Worm (Caenorhabditis elegans) whole organism, L4 larva: ENCODE results near the gene tag-196.

Experiments
- D1046.2 ChIP-seq: fragments of 200-800 bp; sonication (Bioruptor generic); IDR thresholded peaks from 2 replicates; pipeline ENCODE4 v1.3.6; 2022; ENCODE audit warnings: missing genetic modification characterization, missing compliant biosample characterization
- F37D6.2 ChIP-seq: sonication (generic microtip); optimal IDR thresholded peaks from 2 replicates; lab custom pipeline; 2016; ENCODE audit warnings: mild to moderate bottlenecking, missing genetic modification characterization, missing compliant biosample characterization
- F44E2.7 ChIP-seq: fragments of 200-800 bp; sonication (Bioruptor generic); IDR thresholded peaks from 2 replicates; pipeline ENCODE4 v2.1.2; 2022; ENCODE audit warnings: missing genetic modification characterization, missing compliant biosample characterization
- F49E8.2 ChIP-seq: sonication (generic microtip); optimal IDR thresholded peaks from 2 replicates; lab custom pipeline; 2016; ENCODE audit warnings: missing compliant biosample characterization, mild to moderate bottlenecking, missing genetic modification characterization, borderline replicate concordance
- Y48G9A.11 ChIP-seq: fragments of 200-800 bp; sonication (Bioruptor generic); IDR thresholded peaks from 2 replicates; pipeline ENCODE4 v1.3.6; 2022; ENCODE audit warnings: missing genetic modification reagents, missing genetic modification characterization, missing compliant biosample characterization
- aha-1 ChIP-seq: fragments of 150-350 bp; peaks from one replicate; lab custom pipeline; 2014; ENCODE audit warnings: missing biosample characterization, missing genetic modification characterization
- ama-1 ChIP-seq: fragments of 150-350 bp; optimal IDR thresholded peaks from 2 replicates; lab custom pipeline; 2014; ENCODE audit warnings: inconsistent platforms, mixed read lengths
- ceh-28 ChIP-seq: fragments of 150-350 bp; optimal IDR thresholded peaks from 2 replicates; lab custom pipeline; 2014; ENCODE audit warnings: missing biosample characterization, missing genetic modification reagents, missing genetic modification characterization
- cey-2 ChIP-seq: sonication (generic microtip); optimal IDR thresholded peaks from 3 replicates; lab custom pipeline; 2017; ENCODE audit warnings: missing genetic modification characterization, mild to moderate bottlenecking, missing compliant biosample characterization, antibody characterized with exemption, borderline replicate concordance; ENCODE audit not compliant: insufficient read depth
- ctbp-1 ChIP-seq: fragments of 200-800 bp; sonication (Bioruptor generic); IDR thresholded peaks from 2 replicates; pipeline ENCODE4 v1.3.6; 2022; ENCODE audit warnings: missing genetic modification reagents, missing genetic modification characterization, missing compliant biosample characterization
- daf-16 ChIP-seq, 3 experiments: sonication (generic microtip); optimal IDR thresholded peaks; 2 replicates each; lab custom pipeline; 2016 to 2017; ENCODE audit warnings: missing genetic modification characterization in 3 of 3, missing genetic modification reagents in 3 of 3, mild to moderate bottlenecking in 2 of 3, missing compliant biosample characterization in 2 of 3, missing biosample characterization in 1 of 3, moderate library complexity in 1 of 3
- daf-19 ChIP-seq: fragments of 200-800 bp; sonication (Bioruptor generic); conservative IDR thresholded peaks from 2 replicates; pipeline ENCODE4 v1.3.6; 2022; ENCODE audit warnings: missing genetic modification characterization, missing compliant biosample characterization
- dmd-6 ChIP-seq: fragments of 200-800 bp; sonication (Bioruptor generic); IDR thresholded peaks from 2 replicates; pipeline ENCODE4 v1.3.6; 2022; ENCODE audit warnings: missing genetic modification reagents, missing genetic modification characterization, missing compliant biosample characterization
- duxl-1 ChIP-seq: sonication (generic microtip); optimal IDR thresholded peaks from 2 replicates; lab custom pipeline; 2016; ENCODE audit warnings: mild to moderate bottlenecking, missing genetic modification characterization, moderate library complexity, missing compliant biosample characterization; ENCODE audit not compliant: poor library complexity
- dve-1 ChIP-seq: sonication (generic microtip); optimal IDR thresholded peaks from 2 replicates; lab custom pipeline; 2017; ENCODE audit warnings: antibody characterized with exemption, mild to moderate bottlenecking, missing genetic modification characterization, missing compliant biosample characterization; ENCODE audit not compliant: insufficient read depth
- fkh-10 ChIP-seq: fragments of 150-350 bp; optimal IDR thresholded peaks from 2 replicates; lab custom pipeline; 2014; ENCODE audit warnings: missing biosample characterization, missing genetic modification reagents, missing genetic modification characterization
- hlh-11 ChIP-seq: fragments of 200-800 bp; sonication (Bioruptor generic); optimal IDR thresholded peaks from 2 replicates; lab custom pipeline; 2018; ENCODE audit warnings: mild to moderate bottlenecking, missing genetic modification characterization, missing compliant biosample characterization
- hlh-30 ChIP-seq: sonication (generic microtip); optimal IDR thresholded peaks from 2 replicates; lab custom pipeline; 2017; ENCODE audit warnings: antibody characterized with exemption, mild to moderate bottlenecking, missing genetic modification characterization, missing compliant biosample characterization; ENCODE audit not compliant: insufficient read depth
- hmg-1.1 ChIP-seq: fragments of 200-800 bp; sonication (Bioruptor generic); IDR thresholded peaks from 2 replicates; pipeline ENCODE4 v1.3.6; 2022; ENCODE audit warnings: missing genetic modification reagents, missing genetic modification characterization, missing compliant biosample characterization
- lir-3 ChIP-seq: sonication (generic microtip); optimal IDR thresholded peaks from 2 replicates; lab custom pipeline; 2016; ENCODE audit warnings: mild to moderate bottlenecking, missing genetic modification characterization, missing compliant biosample characterization
- mdl-1 ChIP-seq, 2 experiments: fragments of 150-350 bp in 1 of 2; sonication (generic microtip) in 1 of 2; optimal IDR thresholded peaks; 2 replicates each; lab custom pipeline; 2014 to 2017; ENCODE audit warnings: missing biosample characterization in 2 of 2, missing genetic modification characterization in 2 of 2
- mdt-29 ChIP-seq: fragments of 200-800 bp; sonication (Bioruptor generic); IDR thresholded peaks from 2 replicates; pipeline ENCODE4 v1.3.6; 2022; ENCODE audit warnings: missing genetic modification reagents, missing genetic modification characterization, missing compliant biosample characterization
- mep-1 ChIP-seq: fragments of 150-350 bp; sonication (generic microtip); optimal IDR thresholded peaks from 3 replicates; lab custom pipeline; 2014; ENCODE audit warnings: missing biosample characterization, missing genetic modification characterization
- mxl-2 ChIP-seq: fragments of 200-800 bp; sonication (Bioruptor generic); conservative IDR thresholded peaks from 2 replicates; pipeline ENCODE4 v1.3.6; 2022; ENCODE audit warnings: missing genetic modification reagents, missing genetic modification characterization, missing compliant biosample characterization
- mxl-3 ChIP-seq: fragments of 200-800 bp; sonication (Bioruptor generic); optimal IDR thresholded peaks from 2 replicates; lab custom pipeline; 2018; ENCODE audit warnings: mild to moderate bottlenecking, missing genetic modification characterization, missing compliant biosample characterization
- nhr-10 ChIP-seq: fragments of 150-350 bp; optimal IDR thresholded peaks from 2 replicates; lab custom pipeline; 2014; ENCODE audit warnings: missing biosample characterization, missing genetic modification characterization
- nhr-102 ChIP-seq: sonication (generic microtip); optimal IDR thresholded peaks from 2 replicates; lab custom pipeline; 2016; ENCODE audit warnings: mild to moderate bottlenecking, missing genetic modification characterization, moderate library complexity, missing compliant biosample characterization
- nhr-25 ChIP-seq: sonication (generic microtip); optimal IDR thresholded peaks from 2 replicates; lab custom pipeline; 2017; ENCODE audit warnings: missing genetic modification characterization, mild to moderate bottlenecking, missing compliant biosample characterization, antibody characterized with exemption, moderate library complexity, borderline replicate concordance; ENCODE audit not compliant: insufficient read depth
- nhr-28 ChIP-seq: fragments of 150-350 bp; optimal IDR thresholded peaks from 2 replicates; lab custom pipeline; 2014; ENCODE audit warnings: missing biosample characterization, missing genetic modification characterization
- nhr-41 ChIP-seq: fragments of 200-800 bp; sonication (Bioruptor generic); IDR thresholded peaks from 2 replicates; pipeline ENCODE4 v1.3.6; 2022; ENCODE audit warnings: missing genetic modification reagents, missing genetic modification characterization, missing compliant biosample characterization
- nhr-42 ChIP-seq: fragments of 200-800 bp; sonication (Bioruptor generic); IDR thresholded peaks from 2 replicates; pipeline ENCODE4 v1.3.6; 2022; ENCODE audit warnings: missing genetic modification characterization, missing compliant biosample characterization
- nhr-77 ChIP-seq: fragments of 150-350 bp; optimal IDR thresholded peaks from 2 replicates; lab custom pipeline; 2014; ENCODE audit warnings: missing biosample characterization, missing genetic modification characterization
- pha-4 ChIP-seq, 2 experiments: fragments of 150-350 bp in 1 of 2; fragments of 200-800 bp in 1 of 2; sonication (Bioruptor generic) in 1 of 2; IDR thresholded peaks in 1 of 2; optimal IDR thresholded peaks in 1 of 2; 2 replicates each; pipeline versions ENCODE4 v1.3.6 to Lab custom; 2014 to 2022; ENCODE audit warnings: missing genetic modification characterization in 2 of 2, missing genetic modification reagents in 2 of 2, missing biosample characterization in 1 of 2, missing compliant biosample characterization in 1 of 2
- pqm-1 ChIP-seq: sonication (generic microtip); optimal IDR thresholded peaks from 2 replicates; lab custom pipeline; 2017; ENCODE audit warnings: missing biosample characterization, missing genetic modification characterization
- snpc-4 ChIP-seq: fragments of 150-350 bp; optimal IDR thresholded peaks from 2 replicates; lab custom pipeline; 2014; ENCODE audit warnings: missing biosample characterization, missing genetic modification characterization

The tag-196 gene

DNA sequence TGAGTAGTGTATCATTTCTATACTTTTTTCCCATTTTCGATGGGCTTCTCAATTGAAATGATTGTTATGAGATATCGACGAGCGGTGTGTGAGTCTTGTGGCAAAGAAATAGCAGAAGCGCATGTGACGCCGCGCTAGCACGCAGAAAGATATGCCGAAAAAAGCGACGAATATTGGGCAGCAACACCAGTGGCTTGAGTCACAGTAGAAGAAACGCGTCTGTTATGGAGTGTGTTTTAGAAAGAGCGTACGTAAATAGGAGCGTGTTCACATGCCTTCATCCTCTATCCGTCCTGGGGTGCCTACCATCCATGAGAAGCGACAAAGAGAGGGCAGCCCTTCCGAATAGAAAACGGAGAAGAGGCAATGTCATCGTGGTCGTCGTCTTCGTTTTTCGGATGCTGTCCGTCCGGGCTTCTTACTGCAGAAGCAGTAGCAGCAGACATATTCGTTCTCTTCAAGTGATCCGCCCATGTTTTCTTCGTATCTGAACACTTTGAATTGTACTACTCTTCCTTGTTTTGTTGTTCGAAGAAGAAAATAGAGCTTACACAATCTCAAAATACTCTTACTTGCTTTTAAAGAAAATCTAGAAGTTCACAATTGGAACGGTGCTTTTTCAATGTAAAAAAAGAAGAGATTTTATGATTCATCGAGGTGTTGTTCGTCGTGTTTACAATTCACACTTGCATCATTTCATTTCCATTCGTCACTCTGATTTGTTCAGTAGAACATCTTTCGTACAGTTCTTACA, 15.2 kb downstream of the tag-196 start (continued):
- TF ChIP-seq daf-19 (GFP tag; lab: Robert Waterston, UW) (no peak), nhr-102 (tag; lab: Kevin White, UChicago) (no peak), ceh-28 (tag; lab: Kevin White, UChicago) (no peak), D1046.2 (GFP tag; lab: Robert Waterston, UW) (no peak), fkh-10 (GFP tag; lab: Kevin White, UChicago) (no peak), Y48G9A.11 (GFP tag; lab: Robert Waterston, UW) (no peak), duxl-1 (tag; lab: Kevin White, UChicago) (no peak), snpc-4 (no peak), lir-3 (tag; lab: Kevin White, UChicago) (no peak), nhr-42 (no peak), ctbp-1 (0 out of 2 replicates have a peak, but pooled peaks have one; percentile 52)

- peak; percentile 69 for TF ChIP-seq nhr-25 (tag; lab: Kevin White, UChicago)
- no peak for TF ChIP-seq mdt-29 (GFP tag; lab: Robert Waterston, UW)
- TF ChIP-seq mxl-2 (GFP tag; lab: Robert Waterston, UW), result peak; percentile 67; the same call in 1 of the 2 replicates
- no peak for TF ChIP-seq F44E2.7 (GFP tag; lab: Robert Waterston, UW)
- TF ChIP-seq snpc-4, result no peak
- peak; percentile 87 for TF ChIP-seq hlh-30 (tag; lab: Kevin White, UChicago)
- peak; percentile 60 for TF ChIP-seq dmd-6
- TF ChIP-seq mdl-1 (tag; optimal IDR thresholded peaks at IDR 0.05; lab: Kevin White, UChicago), result peak in 1 of 2 experiments; percentile 60
- no peak for TF ChIP-seq F37D6.2 (tag; lab: Kevin White, UChicago)
- peak; percentile 76 for TF ChIP-seq aha-1 (tag; lab: Kevin White, UChicago)
- TF ChIP-seq mxl-3 (GFP tag; lab: Kevin White, UChicago), result peak; percentile 57
- TF ChIP-seq nhr-10 (tag; lab: Kevin White, UChicago), result no peak
- no peak for TF ChIP-seq pha-4 (GFP tag; IDR thresholded peaks at IDR 0.05; lab: Robert Waterston, UW)
- TF ChIP-seq pha-4 (tag; optimal IDR thresholded peaks at IDR 0.05; lab: Kevin White, UChicago), result peak; percentile 92
- TF ChIP-seq F49E8.2 (tag; lab: Kevin White, UChicago), result no peak
- peak; percentile 45 for TF ChIP-seq hlh-11 (tag; lab: Kevin White, UChicago)
- peak; percentile 57; the same call in 1 of the 2 replicates for TF ChIP-seq nhr-41 (GFP tag; lab: Robert Waterston, UW)
- no peak for TF ChIP-seq daf-16 (GFP tag; optimal IDR thresholded peaks at IDR 0.05; lab: Kevin White, UChicago)
- TF ChIP-seq daf-16 (tag; optimal IDR thresholded peaks at IDR 0.05; lab: Kevin White, UChicago), result peak; percentile 78
- peak; percentile 57 for TF ChIP-seq nhr-77 (tag; lab: Kevin White, UChicago)
- TF ChIP-seq ama-1 (lab: Kevin White, UChicago), result peak; percentile 76
- peak; percentile 82 for TF ChIP-seq nhr-28 (tag; lab: Kevin White, UChicago)
- no peak for TF ChIP-seq D1046.2 (GFP tag; lab: Robert Waterston, UW)
- TF ChIP-seq cey-2, result peak; percentile 12
- TF ChIP-seq mep-1 (tag; lab: Kevin White, UChicago), result peak; percentile 26
- peak; percentile 48 for TF ChIP-seq hmg-1.1 (GFP tag; lab: Robert Waterston, UW)
- TF ChIP-seq pqm-1 (tag; lab: Kevin White, UChicago), result peak; percentile 11
- peak; percentile 62 for TF ChIP-seq dve-1 (tag; lab: Kevin White, UChicago)
Measured at ce11 chrV:8610633-8611404, 16.1 kb downstream of the tag-196 start, which contains the start of gene fip-4. Gene fip-4 (minus strand): TSS chrV:8611268.
